Worm (Caenorhabditis elegans): ENCODE measurements around the gene cwp-5.
A peak's percentile ranks its signal among the peaks of the same experiment; 100 is the strongest.

The cwp-5 gene

DNA sequence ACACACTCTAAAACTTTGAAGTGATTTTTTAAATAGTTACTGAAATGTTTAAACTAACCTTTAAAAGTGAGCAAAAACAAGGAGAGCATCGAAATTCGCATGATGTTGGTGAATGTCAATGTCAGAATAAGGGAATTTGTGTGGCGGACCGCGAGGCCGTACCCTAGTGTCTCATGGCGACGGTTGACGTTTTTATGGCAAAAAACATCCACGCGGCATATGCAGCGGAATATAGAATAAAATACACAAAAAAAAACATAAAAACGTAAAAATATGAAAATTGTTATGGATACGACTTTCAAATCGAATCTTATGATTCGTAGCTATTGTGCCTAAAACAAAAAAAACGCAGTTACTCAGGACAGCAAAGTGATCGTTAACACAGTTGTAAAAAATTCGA, at the start of gene cwp-5:
Gene cwp-5 (minus strand): TSS at position 101 of the 400 bp plus-strand sequence.
- TF ChIP-seq ceh-9 (tag; optimal IDR thresholded peaks at IDR 0.05) (no peak), nhr-11 (tag; optimal IDR thresholded peaks at IDR 0.05) (no peak), elt-3 (tag; optimal IDR thresholded peaks at IDR 0.05) (no peak)

ce11 chrX:13238197-13238596, 48.4 kb upstream of the cwp-5 start, which contains the start of gene K08H2.4:
TSS of gene K08H2.4 (plus strand) at chrX:13238497.
- TF ChIP-seq mdl-1 (tag; optimal IDR thresholded peaks at IDR 0.05) (no peak), skn-1 (tag; optimal IDR thresholded peaks at IDR 0.05) (no peak), pha-4 (tag; optimal IDR thresholded peaks at IDR 0.05) (no peak), nhr-25 (tag; optimal IDR thresholded peaks at IDR 0.05) (no peak), fkh-10 (GFP tag; optimal IDR thresholded peaks at IDR 0.05) (no peak), zag-1 (tag; optimal IDR thresholded peaks at IDR 0.05) (no peak), nhr-67 (tag; optimal IDR thresholded peaks at IDR 0.05) (no peak), jun-1 (tag; optimal IDR thresholded peaks at IDR 0.05) (no peak), ceh-9 (tag; optimal IDR thresholded peaks at IDR 0.05) (no peak), nhr-77 (tag; optimal IDR thresholded peaks at IDR 0.05) (no peak), lin-15B (tag; optimal IDR thresholded peaks at IDR 0.05) (no peak)

DNA sequence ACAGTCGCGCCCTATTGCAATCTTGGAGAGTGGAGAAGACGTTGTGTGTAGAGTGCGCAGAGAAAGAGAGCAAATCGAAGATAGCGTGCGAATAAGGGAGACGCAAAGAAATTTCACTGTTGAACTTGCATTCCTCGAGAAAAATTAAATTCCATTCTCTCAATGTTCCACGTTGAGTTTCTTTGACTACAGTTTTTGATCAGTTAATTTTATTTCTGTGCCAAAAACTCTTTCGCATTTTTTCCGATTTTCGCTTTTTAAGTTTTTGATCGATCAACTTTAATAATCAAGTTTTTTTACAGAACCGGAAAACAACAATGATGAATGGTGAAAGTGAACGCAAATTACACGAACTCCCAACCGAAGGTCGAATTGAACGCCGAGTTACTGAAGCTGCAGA, 47.3 kb upstream of the cwp-5 start, which contains the start of gene K08H2.3:
Gene K08H2.3 (plus strand): TSS at position 301 of the 400 bp plus-strand sequence.
- TF ChIP-seq nhr-77 (tag; optimal IDR thresholded peaks at IDR 0.05) (no peak), lin-15B (tag; optimal IDR thresholded peaks at IDR 0.05) (peak; percentile 22)

DNA sequence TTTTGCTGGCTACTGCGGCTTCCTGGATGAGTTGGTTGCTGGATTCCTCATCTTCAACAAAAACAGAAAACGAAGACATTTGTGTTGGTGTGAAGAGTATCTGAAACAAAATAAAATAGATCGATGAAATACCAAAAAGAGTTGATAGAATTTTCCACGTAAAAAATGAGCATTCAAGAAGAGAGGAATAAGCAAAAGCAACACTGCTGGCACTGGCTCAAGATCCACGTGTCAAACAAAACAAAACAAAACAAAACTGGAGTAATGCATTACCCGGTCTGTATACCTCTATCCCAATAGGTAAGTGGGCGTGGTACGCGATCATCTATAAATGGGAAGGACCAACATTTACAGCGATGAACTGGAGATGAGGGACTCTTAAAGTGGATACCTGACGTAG, 45.1 kb upstream of the cwp-5 start, which contains the start of gene K08H2.2:
Gene K08H2.2 (minus strand): TSS at position 101 of the 400 bp plus-strand sequence.
- TF ChIP-seq nhr-76 (tag; optimal IDR thresholded peaks at IDR 0.05) (no peak), jun-1 (tag; optimal IDR thresholded peaks at IDR 0.05) (no peak), tbx-2 (tag; optimal IDR thresholded peaks at IDR 0.05) (no peak), ztf-4 (tag; optimal IDR thresholded peaks at IDR 0.05) (no peak), elt-1 (tag; optimal IDR thresholded peaks at IDR 0.05) (no peak), nhr-25 (tag; optimal IDR thresholded peaks at IDR 0.05) (no peak), ama-1 (optimal IDR thresholded peaks at IDR 0.05) (no peak), skn-1 (tag; optimal IDR thresholded peaks at IDR 0.05) (no peak), ceh-82 (tag; optimal IDR thresholded peaks at IDR 0.05) (no peak), eor-1 (tag; optimal IDR thresholded peaks at IDR 0.05) (no peak), lsy-12 (tag; optimal IDR thresholded peaks at IDR 0.05) (no peak), egl-27 (tag; optimal IDR thresholded peaks at IDR 0.05) (no peak), fos-1 (tag; optimal IDR thresholded peaks at IDR 0.05) (no peak), nhr-12 (tag; optimal IDR thresholded peaks at IDR 0.05) (no peak), ZK546.5 (tag; optimal IDR thresholded peaks at IDR 0.05) (no peak), unc-62 (GFP tag; optimal IDR thresholded peaks at IDR 0.05) (no peak), unc-39 (tag; optimal IDR thresholded peaks at IDR 0.05) (no peak), lin-15B (tag; optimal IDR thresholded peaks at IDR 0.05) (no peak)

DNA sequence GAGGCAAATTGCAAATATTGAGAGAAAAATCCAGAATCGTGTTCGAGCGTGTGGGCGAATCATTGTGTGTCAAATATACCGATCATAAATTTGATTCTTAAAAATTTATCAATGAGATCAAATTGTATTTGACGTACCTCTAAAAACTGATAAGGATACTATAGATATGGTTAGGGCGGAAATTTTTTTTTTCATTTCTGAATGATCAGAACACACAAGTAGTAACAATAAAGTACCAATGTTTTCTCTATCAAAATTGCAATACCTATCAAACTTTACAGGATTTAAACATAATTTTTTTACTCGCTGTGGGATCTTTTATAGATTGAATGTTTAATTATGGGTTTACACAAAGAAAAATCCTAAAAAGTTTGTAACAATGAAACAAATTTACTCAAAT, 42.5 kb upstream of the cwp-5 start, which contains the start of gene bgnt-1.5:
Gene bgnt-1.5 (minus strand): TSS at position 101 of the 400 bp plus-strand sequence.
- no peak for TF ChIP-seq pha-4 (tag; optimal IDR thresholded peaks at IDR 0.05)
- no peak for TF ChIP-seq tbx-2 (tag; optimal IDR thresholded peaks at IDR 0.05)
- TF ChIP-seq nhr-11 (tag; optimal IDR thresholded peaks at IDR 0.05): no peak
- TF ChIP-seq elt-1 (tag; optimal IDR thresholded peaks at IDR 0.05): no peak
- no peak for TF ChIP-seq fkh-10 (GFP tag; optimal IDR thresholded peaks at IDR 0.05)
- TF ChIP-seq nfya-1 (tag; optimal IDR thresholded peaks at IDR 0.05; ENCODE audit: insufficient read depth): no peak
- no peak for TF ChIP-seq nhr-23 (tag; optimal IDR thresholded peaks at IDR 0.05)
- TF ChIP-seq skn-1 (tag; optimal IDR thresholded peaks at IDR 0.05): no peak
- TF ChIP-seq hmg-11 (tag; optimal IDR thresholded peaks at IDR 0.05): no peak
- TF ChIP-seq daf-12 (tag; optimal IDR thresholded peaks at IDR 0.05): no peak
- TF ChIP-seq mdl-1 (tag; optimal IDR thresholded peaks at IDR 0.05): no peak
- no peak for TF ChIP-seq jun-1 (tag; optimal IDR thresholded peaks at IDR 0.05)
- TF ChIP-seq nhr-12 (tag; optimal IDR thresholded peaks at IDR 0.05): no peak

ce11 chrX:13227778-13228177, 38.0 kb upstream of the cwp-5 start:
- TF ChIP-seq pha-4 (tag; optimal IDR thresholded peaks at IDR 0.05) (no peak), nhr-28 (tag; optimal IDR thresholded peaks at IDR 0.05) (no peak), sea-2 (GFP tag; optimal IDR thresholded peaks at IDR 0.05) (no peak), fkh-10 (GFP tag; optimal IDR thresholded peaks at IDR 0.05) (no peak)
